Fruit fly (Drosophila melanogaster) whole organism, wandering third instar larva: Measurements from ENCODE around the gene Rpp20.

Experiments used
- Abd-B ChIP-seq: fragments of >200 bp; optimal IDR thresholded peaks from 2 replicates; lab custom pipeline; 2017; ENCODE audit warnings: missing biosample characterization, missing genetic modification characterization
- CG32264 ChIP-seq: fragments of 200-800 bp; sonication (Bioruptor generic); optimal IDR thresholded peaks from 2 replicates; lab custom pipeline; 2016; ENCODE audit warnings: missing biosample characterization, missing genetic modification characterization
- CG9705 ChIP-seq: fragments of 200-800 bp; sonication (Bioruptor generic); optimal IDR thresholded peaks from 2 replicates; lab custom pipeline; 2018; ENCODE audit warnings: missing biosample characterization, mild to moderate bottlenecking, missing genetic modification characterization
- CrebA ChIP-seq: fragments of 200-800 bp; sonication (Bioruptor generic); optimal IDR thresholded peaks from 2 replicates; lab custom pipeline; 2016; ENCODE audit warnings: missing biosample characterization, mild to moderate bottlenecking, missing genetic modification characterization, borderline replicate concordance
- Dif ChIP-seq: fragments of 200-275, 200-300 bp; sonication (Bioruptor generic); optimal IDR thresholded peaks from 2 replicates; lab custom pipeline; 2018; ENCODE audit warnings: missing biosample characterization, missing genetic modification characterization; ENCODE audit not compliant: partially characterized antibody
- GATAd ChIP-seq: sonication (Bioruptor generic); optimal IDR thresholded peaks from 2 replicates; lab custom pipeline; 2016; ENCODE audit warnings: missing biosample characterization, missing genetic modification characterization
- Hnf4 ChIP-seq: fragments of 200-800 bp; sonication (Bioruptor generic); optimal IDR thresholded peaks from 2 replicates; lab custom pipeline; 2016; ENCODE audit warnings: missing biosample characterization, mild to moderate bottlenecking, missing genetic modification characterization
- Hr78 ChIP-seq: fragments of >200 bp; optimal IDR thresholded peaks from 2 replicates; lab custom pipeline; 2017; ENCODE audit warnings: missing biosample characterization, missing genetic modification characterization
- Hr83 ChIP-seq: fragments of 200-300 bp; sonication (Bioruptor generic); optimal IDR thresholded peaks from 2 replicates; lab custom pipeline; 2016; ENCODE audit warnings: missing biosample characterization, mild to moderate bottlenecking, missing genetic modification characterization, moderate library complexity; ENCODE audit not compliant: poor library complexity, severe bottlenecking
- Myc ChIP-seq: fragments of >200 bp; optimal IDR thresholded peaks from 2 replicates; lab custom pipeline; 2017
- N ChIP-seq: fragments of >200 bp; optimal IDR thresholded peaks from 2 replicates; lab custom pipeline; 2018; ENCODE audit warnings: missing biosample characterization, missing external identifiers, missing genetic modification characterization
- OdsH ChIP-seq: fragments of 200-800 bp; sonication (Bioruptor generic); optimal IDR thresholded peaks from 2 replicates; lab custom pipeline; 2016; ENCODE audit warnings: missing biosample characterization, mild to moderate bottlenecking, missing genetic modification characterization
- Rel ChIP-seq, 2 experiments: fragments of 200-800 bp; sonication (Bioruptor generic) in 1 of 2; optimal IDR thresholded peaks; 2 replicates in 1 of 2; 3 replicates in 1 of 2; lab custom pipeline; 2016 to 2019; ENCODE audit warnings: mild to moderate bottlenecking in 2 of 2, missing biosample characterization in 2 of 2, missing genetic modification characterization in 2 of 2, moderate library complexity in 1 of 2
- Sp1 ChIP-seq: fragments of 200-800 bp; sonication (Bioruptor generic); optimal IDR thresholded peaks from 3 replicates; lab custom pipeline; 2019; ENCODE audit warnings: missing biosample characterization, mild to moderate bottlenecking, missing genetic modification characterization, moderate library complexity
- Vsx2 ChIP-seq: fragments of 200-300, 225-300 bp; sonication (Bioruptor generic); optimal IDR thresholded peaks from 2 replicates; lab custom pipeline; 2018; ENCODE audit warnings: missing biosample characterization, missing genetic modification characterization; ENCODE audit not compliant: partially characterized antibody
- br ChIP-seq: fragments of 200-800 bp; sonication (Bioruptor generic); optimal IDR thresholded peaks from 2 replicates; lab custom pipeline; 2016; ENCODE audit warnings: missing biosample characterization, missing genetic modification characterization
- brk ChIP-seq: fragments of 200-800 bp; sonication (Bioruptor generic); optimal IDR thresholded peaks from 2 replicates; lab custom pipeline; 2016; ENCODE audit warnings: missing biosample characterization, mild to moderate bottlenecking, missing genetic modification characterization
- dl ChIP-seq, 2 experiments: fragments of 175-275, 200-275 bp in 1 of 2; fragments of 200-275 bp in 1 of 2; sonication (Bioruptor generic); optimal IDR thresholded peaks; lab custom pipeline; 2018; ENCODE audit warnings: mild to moderate bottlenecking in 2 of 2, missing biosample characterization in 2 of 2, missing genetic modification characterization in 2 of 2, moderate library complexity in 2 of 2; ENCODE audit not compliant: partially characterized antibody in 2 of 2, insufficient read depth in 1 of 2
- dmrt93B ChIP-seq: fragments of 200-800 bp; sonication (Bioruptor generic); optimal IDR thresholded peaks from 2 replicates; lab custom pipeline; 2018; ENCODE audit warnings: missing biosample characterization, mild to moderate bottlenecking, missing genetic modification characterization
- dsf ChIP-seq: sonication (Bioruptor generic); optimal IDR thresholded peaks from 2 replicates; lab custom pipeline; 2016; ENCODE audit warnings: missing biosample characterization, missing genetic modification characterization, borderline replicate concordance
- ey ChIP-seq: fragments of 200-800 bp; sonication (Bioruptor generic); optimal IDR thresholded peaks from 2 replicates; lab custom pipeline; 2016; ENCODE audit warnings: missing biosample characterization, missing genetic modification characterization
- fru ChIP-seq: fragments of 200-800 bp; sonication (Bioruptor generic); optimal IDR thresholded peaks from 3 replicates; lab custom pipeline; 2016; ENCODE audit warnings: missing biosample characterization, mild to moderate bottlenecking, missing genetic modification characterization
- h ChIP-seq: fragments of 200-800 bp; sonication (Bioruptor generic); optimal IDR thresholded peaks from 3 replicates; lab custom pipeline; 2016; ENCODE audit warnings: missing biosample characterization, mild to moderate bottlenecking, missing genetic modification characterization
- jim ChIP-seq: fragments of 175-275, 200-325 bp; sonication (Bioruptor generic); optimal IDR thresholded peaks from 2 replicates; lab custom pipeline; 2016; ENCODE audit warnings: missing biosample characterization, mild to moderate bottlenecking, missing genetic modification characterization
- lola ChIP-seq: fragments of >200 bp; optimal IDR thresholded peaks from 2 replicates; lab custom pipeline; 2017; ENCODE audit warnings: missing biosample characterization, missing genetic modification characterization
- pan ChIP-seq: fragments of >200 bp; optimal IDR thresholded peaks from 2 replicates; lab custom pipeline; 2017
- rgr ChIP-seq: fragments of 200-800 bp; sonication (Bioruptor generic); optimal IDR thresholded peaks from 3 replicates; lab custom pipeline; 2016; ENCODE audit warnings: missing biosample characterization, mild to moderate bottlenecking, missing genetic modification characterization
- sage ChIP-seq: fragments of 200-800 bp; sonication (Bioruptor generic); optimal IDR thresholded peaks from 2 replicates; lab custom pipeline; 2016; ENCODE audit warnings: missing biosample characterization, mild to moderate bottlenecking, missing genetic modification characterization
- sv ChIP-seq: fragments of 200-800 bp; sonication (Bioruptor generic); optimal IDR thresholded peaks from 3 replicates; lab custom pipeline; 2016; ENCODE audit warnings: missing biosample characterization, missing genetic modification characterization
- tai ChIP-seq: sonication (Bioruptor generic); optimal IDR thresholded peaks from 2 replicates; lab custom pipeline; 2016; ENCODE audit warnings: missing biosample characterization, missing genetic modification characterization
- usp ChIP-seq: fragments of >200 bp; optimal IDR thresholded peaks from 2 replicates; lab custom pipeline; 2017; ENCODE audit warnings: missing biosample characterization, missing genetic modification characterization
- woc ChIP-seq: sonication (Bioruptor generic); optimal IDR thresholded peaks from 2 replicates; lab custom pipeline; 2016; ENCODE audit warnings: missing biosample characterization, mild to moderate bottlenecking, missing genetic modification characterization

Gene Rpp20

DNA sequence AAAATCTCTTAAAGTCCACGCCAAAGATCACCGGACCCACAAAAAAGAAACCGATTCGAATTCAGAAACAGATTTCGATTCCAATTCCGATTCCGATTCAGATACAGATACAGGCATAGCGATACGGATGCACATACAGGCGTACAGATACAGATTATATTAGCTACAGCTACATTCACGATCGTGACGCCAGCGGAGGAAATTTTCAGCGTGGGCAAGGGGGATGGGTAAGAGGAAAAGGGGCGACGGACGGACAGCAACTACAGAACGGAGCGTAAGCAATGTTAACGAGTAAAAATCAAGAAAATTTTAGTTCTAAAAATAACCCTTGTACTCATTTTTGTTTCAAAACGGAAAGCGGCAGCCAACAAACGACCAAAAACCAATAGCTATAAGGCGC, 27.2 kb upstream of the Rpp20 start:
- no peak for TF ChIP-seq Hnf4
- TF ChIP-seq lola (GFP tag; lab: Kevin White, UChicago) = no peak
- no peak for TF ChIP-seq CG32264 (GFP tag; lab: Kevin White, UChicago)
- TF ChIP-seq Vsx2 (GFP tag; lab: Kevin White, UChicago) = no peak
- no peak for TF ChIP-seq rgr (GFP tag; lab: Kevin White, UChicago)
- no peak for TF ChIP-seq usp (GFP tag; lab: Kevin White, UChicago)
- no peak for TF ChIP-seq fru (GFP tag; lab: Kevin White, UChicago)
- TF ChIP-seq Abd-B (GFP tag; lab: Kevin White, UChicago) = no peak
- TF ChIP-seq GATAd (GFP tag; lab: Kevin White, UChicago) = no peak

DNA sequence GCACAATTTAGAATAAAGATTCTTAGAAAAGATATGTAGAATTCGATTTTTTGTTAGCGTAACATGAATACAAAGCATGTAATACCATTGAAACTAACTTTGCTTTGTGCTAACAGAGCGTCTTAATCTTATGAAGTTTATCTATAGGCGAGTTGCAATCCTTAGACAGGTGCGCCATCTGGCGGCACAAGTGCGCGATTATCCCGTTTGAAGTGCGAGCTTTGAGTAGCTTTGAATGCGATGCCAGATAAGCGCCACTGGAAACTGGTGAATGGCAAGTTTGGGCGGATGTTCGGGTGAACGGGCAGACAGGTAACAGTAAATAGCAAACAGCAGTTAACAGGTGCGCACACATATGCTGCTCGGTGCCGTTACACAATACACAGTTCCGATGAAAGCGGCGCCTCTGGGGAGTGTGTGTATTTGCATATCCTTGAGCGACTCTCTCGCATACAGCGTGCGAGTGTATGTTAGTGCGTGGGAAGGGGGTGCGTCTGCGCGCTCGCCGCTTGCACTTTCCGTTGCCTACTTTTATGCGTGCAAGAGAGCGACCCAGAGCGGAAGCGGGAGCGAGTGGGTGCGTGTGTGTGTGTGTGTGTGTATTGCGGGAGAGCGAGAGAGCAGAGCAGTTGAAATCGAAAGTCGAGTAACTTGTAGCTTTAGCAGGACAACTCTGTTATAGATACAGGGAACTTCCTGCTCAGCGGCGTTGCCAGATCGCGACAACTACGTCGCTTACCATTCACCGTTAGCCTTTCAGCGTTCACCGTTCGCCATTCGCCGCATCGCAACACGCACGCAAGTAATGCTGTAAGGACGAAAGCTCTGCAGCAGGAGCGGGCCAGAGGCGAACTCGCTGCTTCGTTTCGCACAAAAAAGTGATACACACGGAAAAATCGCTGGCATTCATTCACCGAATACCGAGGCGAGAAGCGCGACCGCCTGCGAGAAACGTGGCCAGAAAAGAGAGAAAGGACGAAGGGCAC, 25.9 kb upstream of the Rpp20 start, which contains the start of gene CG12531:
TSS of gene CG12531 (plus strand) at position 936 of the 986 bp plus-strand sequence.
- no peak for TF ChIP-seq CrebA (GFP tag; lab: Kevin White, UChicago)
- no peak for TF ChIP-seq GATAd (GFP tag; lab: Kevin White, UChicago)
- TF ChIP-seq Hr83 (GFP tag; lab: Kevin White, UChicago) = no peak
- no peak for TF ChIP-seq tai (GFP tag; lab: Kevin White, UChicago)
- TF ChIP-seq dmrt93B (GFP tag; lab: Kevin White, UChicago) = no peak
- TF ChIP-seq dsf (GFP tag; lab: Kevin White, UChicago) = no peak
- TF ChIP-seq h (GFP tag; lab: Kevin White, UChicago) = no peak
- no peak for TF ChIP-seq N
- TF ChIP-seq OdsH (GFP tag; lab: Kevin White, UChicago) = no peak
- TF ChIP-seq Hnf4 = no peak
- TF ChIP-seq Abd-B (GFP tag; lab: Kevin White, UChicago) = no peak
- TF ChIP-seq, all 38 proteins: peak for 0

- TF ChIP-seq GATAd (GFP tag; lab: Kevin White, UChicago) (no peak), sage (GFP tag; lab: Kevin White, UChicago) (no peak), sv (no peak), dl (GFP tag; optimal IDR thresholded peaks at IDR 0.05; lab: Kevin White, UChicago; ENCODE audit: insufficient read depth in 1 of 2, partially characterized antibody in 2 of 2) (no peak), Rel (GFP tag; optimal IDR thresholded peaks at IDR 0.05; lab: Kevin White, UChicago) (no peak), Rel (tag; optimal IDR thresholded peaks at IDR 0.05; lab: Kevin White, UChicago) (no peak), Hr78 (GFP tag; lab: Kevin White, UChicago) (no peak), Myc (lab: Kevin White, UChicago) (no peak), CG9705 (no peak), jim (GFP tag; lab: Kevin White, UChicago) (no peak), ey (no peak), brk (no peak), Sp1 (no peak)
Measured at dm6 chrX:19730844-19731243, 13.4 kb upstream of the Rpp20 start, which contains the start of gene AP-1-2beta. Gene AP-1-2beta, plus strand, starts transcription at chrX:19731004.

dm6 chrX:19735270-19735669, 9.0 kb upstream of the Rpp20 start, which contains the start of gene CG14234:
Gene CG14234, plus strand, starts transcription at chrX:19735570.
- TF ChIP-seq fru (GFP tag; lab: Kevin White, UChicago) (no peak), CG9705 (no peak), brk (no peak), sv (no peak), Vsx2 (GFP tag; lab: Kevin White, UChicago) (no peak), h (GFP tag; lab: Kevin White, UChicago) (no peak), Sp1 (no peak), pan (lab: Kevin White, UChicago) (no peak), woc (GFP tag; lab: Kevin White, UChicago) (no peak), CG32264 (GFP tag; lab: Kevin White, UChicago) (no peak), CrebA (GFP tag; lab: Kevin White, UChicago) (no peak), Hr83 (GFP tag; lab: Kevin White, UChicago) (no peak), Dif (GFP tag; lab: Kevin White, UChicago) (no peak), Abd-B (GFP tag; lab: Kevin White, UChicago) (no peak), OdsH (GFP tag; lab: Kevin White, UChicago) (no peak), dsf (GFP tag; lab: Kevin White, UChicago) (no peak), N (no peak), br (GFP tag; lab: Kevin White, UChicago) (no peak), Myc (lab: Kevin White, UChicago) (no peak), usp (GFP tag; lab: Kevin White, UChicago) (no peak)
